Fruit fly (Drosophila melanogaster): ENCODE results near the gene X11Lbeta.

The X11Lbeta gene

DNA sequence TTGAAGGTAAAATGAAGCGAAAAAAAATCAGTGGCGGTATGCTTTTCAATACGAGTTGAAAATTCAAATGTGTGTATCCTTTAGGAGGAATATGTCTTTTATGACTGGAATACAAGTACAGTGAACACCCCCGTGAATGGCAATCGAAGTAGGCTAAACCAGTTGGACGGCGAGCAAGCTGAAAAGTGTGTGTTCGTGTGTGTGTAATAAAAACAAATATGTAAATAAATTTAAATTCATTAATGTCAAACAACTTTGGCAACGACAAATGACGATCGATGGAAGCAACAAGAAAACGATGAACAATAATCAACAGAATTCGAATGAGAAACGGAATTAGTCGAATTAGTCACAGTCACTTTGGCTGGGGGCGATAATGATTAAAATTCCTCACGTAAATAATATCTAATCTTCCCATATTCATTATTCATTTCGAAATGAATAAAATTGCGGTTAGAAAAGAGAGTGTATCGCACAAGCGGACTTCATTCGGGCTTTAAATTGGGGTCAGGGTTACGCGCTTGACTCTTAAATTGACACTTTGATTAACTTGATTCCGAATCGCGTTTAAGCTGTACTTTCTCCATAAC, 98.7 kb downstream of the X11Lbeta start:
- TF ChIP-seq Myc (optimal IDR thresholded peaks at IDR 0.05) = no peak
- TF ChIP-seq CrebA (GFP tag; optimal IDR thresholded peaks at IDR 0.05; ENCODE audit: borderline replicate concordance) = no peak
- no peak for TF ChIP-seq Dfd (GFP tag; optimal IDR thresholded peaks at IDR 0.05)
- TF ChIP-seq Sp1 (GFP tag; optimal IDR thresholded peaks at IDR 0.05) = no peak
- no peak for TF ChIP-seq Rel (GFP tag; optimal IDR thresholded peaks at IDR 0.05)
- no peak for TF ChIP-seq Rel (tag; optimal IDR thresholded peaks at IDR 0.05)
- no peak for TF ChIP-seq Jra (GFP tag; optimal IDR thresholded peaks at IDR 0.05)
- no peak for TF ChIP-seq pan (optimal IDR thresholded peaks at IDR 0.05)
- no peak for TF ChIP-seq Hnf4 (GFP tag; optimal IDR thresholded peaks at IDR 0.05)
- TF ChIP-seq rgr (GFP tag; optimal IDR thresholded peaks at IDR 0.05) = no peak
- TF ChIP-seq br (GFP tag; optimal IDR thresholded peaks at IDR 0.05) = no peak
- no peak for TF ChIP-seq psq (GFP tag; optimal IDR thresholded peaks at IDR 0.05)
- TF ChIP-seq sage (GFP tag; optimal IDR thresholded peaks at IDR 0.05) = no peak
- TF ChIP-seq dsf (GFP tag; optimal IDR thresholded peaks at IDR 0.05; ENCODE audit: borderline replicate concordance) = no peak
- TF ChIP-seq GATAd (GFP tag; optimal IDR thresholded peaks at IDR 0.05) = no peak
- TF ChIP-seq woc (GFP tag; optimal IDR thresholded peaks at IDR 0.05) = no peak

DNA sequence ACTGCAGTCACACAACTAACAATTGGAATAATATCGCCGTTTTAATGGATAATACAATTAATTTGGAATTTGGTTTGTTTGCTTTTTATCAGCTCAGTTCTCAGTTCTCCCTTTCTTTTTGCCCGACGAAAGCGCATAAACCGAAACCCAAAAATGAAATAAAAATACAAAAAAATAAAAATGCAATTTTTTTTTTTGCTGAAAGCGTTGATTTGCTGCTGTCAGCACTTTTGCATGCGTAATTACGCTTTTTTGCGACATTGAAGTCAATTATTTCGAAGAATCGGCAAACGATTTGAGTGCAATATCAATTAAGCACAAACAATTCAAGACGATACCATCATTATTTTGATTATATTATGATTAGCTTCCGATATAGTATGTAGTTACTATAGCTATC, 99.8 kb downstream of the X11Lbeta start:
- TF ChIP-seq Myc (optimal IDR thresholded peaks at IDR 0.05) = no peak
- TF ChIP-seq N (GFP tag; optimal IDR thresholded peaks at IDR 0.05) = no peak
- no peak for TF ChIP-seq brk (GFP tag; optimal IDR thresholded peaks at IDR 0.05)
- TF ChIP-seq sage (GFP tag; optimal IDR thresholded peaks at IDR 0.05) = no peak
- no peak for TF ChIP-seq CG9705 (GFP tag; optimal IDR thresholded peaks at IDR 0.05)
- TF ChIP-seq dmrt93B (GFP tag; optimal IDR thresholded peaks at IDR 0.05) = no peak

DNA sequence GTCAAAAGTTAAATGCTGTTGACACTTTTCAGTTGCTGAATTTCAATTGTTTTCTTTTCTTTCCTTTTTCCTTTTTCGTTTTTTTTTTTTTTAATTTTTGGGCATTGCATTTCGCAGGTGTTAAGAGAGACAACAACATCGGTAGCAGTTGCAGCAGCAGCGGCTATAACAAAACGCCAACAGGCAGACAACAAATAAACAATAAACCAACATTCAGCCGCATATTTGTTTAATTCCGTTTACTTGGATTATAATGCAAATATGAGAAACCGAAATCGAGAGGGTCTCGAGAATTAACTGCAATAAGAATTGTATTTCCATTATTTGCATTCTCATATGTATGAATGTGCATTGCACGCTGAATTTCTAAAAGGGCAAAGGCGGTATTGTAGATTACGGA, 100.5 kb downstream of the X11Lbeta start:
- TF ChIP-seq Dfd (GFP tag; optimal IDR thresholded peaks at IDR 0.05) = no peak
- TF ChIP-seq tai (GFP tag; optimal IDR thresholded peaks at IDR 0.05) = peak; percentile 77
- TF ChIP-seq Mio (GFP tag; optimal IDR thresholded peaks at IDR 0.05) = peak; percentile 19
- no peak for TF ChIP-seq Hr78 (GFP tag; optimal IDR thresholded peaks at IDR 0.05)
- TF ChIP-seq usp (GFP tag; optimal IDR thresholded peaks at IDR 0.05) = no peak
- no peak for TF ChIP-seq Dif (GFP tag; optimal IDR thresholded peaks at IDR 0.05; ENCODE audit: partially characterized antibody)
- TF ChIP-seq woc (GFP tag; optimal IDR thresholded peaks at IDR 0.05) = peak; percentile 33
- peak; percentile 82 for TF ChIP-seq jim (GFP tag; optimal IDR thresholded peaks at IDR 0.05)
- TF ChIP-seq Abd-B (GFP tag; optimal IDR thresholded peaks at IDR 0.05) = no peak
- no peak for TF ChIP-seq Myc (optimal IDR thresholded peaks at IDR 0.05)
- peak; percentile 89 for TF ChIP-seq h (GFP tag; optimal IDR thresholded peaks at IDR 0.05)
- peak; percentile 41 for TF ChIP-seq brk (GFP tag; optimal IDR thresholded peaks at IDR 0.05)
- TF ChIP-seq Hnf4 (GFP tag; optimal IDR thresholded peaks at IDR 0.05) = peak; percentile 82
- peak; percentile 84 for TF ChIP-seq OdsH (GFP tag; optimal IDR thresholded peaks at IDR 0.05)
- TF ChIP-seq sage (GFP tag; optimal IDR thresholded peaks at IDR 0.05) = peak; percentile 59
- TF ChIP-seq br (GFP tag; optimal IDR thresholded peaks at IDR 0.05) = peak; percentile 64
- peak in 1 of 2 experiments; percentile 68 for TF ChIP-seq foxo (GFP tag; optimal IDR thresholded peaks at IDR 0.05)
- peak; percentile 88 for TF ChIP-seq rgr (GFP tag; optimal IDR thresholded peaks at IDR 0.05)
- peak; percentile 82 for TF ChIP-seq fru (GFP tag; optimal IDR thresholded peaks at IDR 0.05)
- TF ChIP-seq sv (GFP tag; optimal IDR thresholded peaks at IDR 0.05) = no peak
- peak; percentile 95 for TF ChIP-seq Hr83 (GFP tag; optimal IDR thresholded peaks at IDR 0.05; ENCODE audit: poor library complexity, severe bottlenecking)
- TF ChIP-seq Jra (GFP tag; optimal IDR thresholded peaks at IDR 0.05) = peak; percentile 76
- TF ChIP-seq HLH106 (tag; optimal IDR thresholded peaks at IDR 0.05) = peak; percentile 28
- TF ChIP-seq N (GFP tag; optimal IDR thresholded peaks at IDR 0.05) = no peak
- TF ChIP-seq dl (GFP tag; optimal IDR thresholded peaks at IDR 0.05; ENCODE audit: insufficient read depth in 1 of 2, partially characterized antibody in 2 of 2) = no peak
- no peak for TF ChIP-seq lola (GFP tag; optimal IDR thresholded peaks at IDR 0.05)
- TF ChIP-seq CG9705 (GFP tag; optimal IDR thresholded peaks at IDR 0.05) = peak; percentile 24
- peak; percentile 45 for TF ChIP-seq dmrt93B (GFP tag; optimal IDR thresholded peaks at IDR 0.05)
- TF ChIP-seq Vsx2 (GFP tag; optimal IDR thresholded peaks at IDR 0.05; ENCODE audit: partially characterized antibody) = no peak
- peak; percentile 44 for TF ChIP-seq ey (GFP tag; optimal IDR thresholded peaks at IDR 0.05)
- TF ChIP-seq dsf (GFP tag; optimal IDR thresholded peaks at IDR 0.05; ENCODE audit: borderline replicate concordance) = peak; percentile 6
- TF ChIP-seq pan (optimal IDR thresholded peaks at IDR 0.05) = no peak
- peak; percentile 62 for TF ChIP-seq Sp1 (GFP tag; optimal IDR thresholded peaks at IDR 0.05)
- TF ChIP-seq psq (GFP tag; optimal IDR thresholded peaks at IDR 0.05) = peak; percentile 58
- TF ChIP-seq GATAd (GFP tag; optimal IDR thresholded peaks at IDR 0.05) = peak; percentile 69
- TF ChIP-seq CG32264 (GFP tag; optimal IDR thresholded peaks at IDR 0.05) = peak; percentile 68
- TF ChIP-seq Rel (GFP tag; optimal IDR thresholded peaks at IDR 0.05) = no peak
- TF ChIP-seq Rel (tag; optimal IDR thresholded peaks at IDR 0.05) = no peak
- TF ChIP-seq CrebA (GFP tag; optimal IDR thresholded peaks at IDR 0.05; ENCODE audit: borderline replicate concordance) = no peak

All from whole organism, wandering third instar larva.